Fruit fly (Drosophila melanogaster): ENCODE measurements around the gene CG14556.

CG14556 gene

DNA sequence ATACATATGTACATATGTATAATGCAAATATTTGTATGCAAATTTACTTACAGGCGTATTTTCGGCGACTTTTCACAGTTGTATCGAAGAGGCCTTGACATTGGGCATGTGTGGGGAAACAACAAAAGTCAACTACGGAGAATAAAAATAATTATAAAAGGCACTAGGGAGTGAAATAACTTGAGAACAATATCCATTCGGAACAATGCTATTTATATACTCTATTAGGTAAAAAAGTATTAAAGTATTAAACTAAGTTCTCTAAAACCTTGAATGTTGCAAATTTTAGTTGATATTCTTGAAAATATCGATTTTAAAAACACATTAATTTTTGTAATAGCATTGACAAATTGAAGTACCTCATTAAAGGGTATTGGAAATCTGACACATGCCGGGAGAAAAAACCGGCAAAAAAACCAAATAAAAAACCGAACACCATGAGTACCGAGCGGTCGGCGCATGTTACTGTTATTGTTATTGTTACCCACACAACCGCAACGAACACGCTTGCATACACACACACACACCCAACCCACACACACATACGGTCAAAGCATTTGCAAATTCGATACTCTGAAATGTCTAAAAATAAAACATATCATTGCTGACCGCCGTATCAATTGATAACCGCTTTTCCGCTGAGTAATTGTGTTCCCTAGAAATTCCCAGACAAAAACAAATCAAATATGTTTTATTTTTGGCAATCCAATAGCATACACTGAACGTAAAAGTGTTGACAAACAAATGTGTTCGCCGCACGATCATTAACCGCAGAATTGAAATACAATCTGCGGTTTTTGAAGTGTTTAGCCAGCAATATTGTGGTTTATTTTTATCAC is 21.9 kb upstream of the CG14556 start (continued):
- TF ChIP-seq CG31224 (GFP tag; IDR thresholded peaks at IDR 0.05) (0 out of 2 replicates have a peak, but pooled peaks have one; percentile 16), eve (GFP tag; optimal IDR thresholded peaks at IDR 0.05) (no peak), CG2120 (GFP tag; optimal IDR thresholded peaks at IDR 0.05) (peak; percentile 79), CG9817 (tag; optimal IDR thresholded peaks at IDR 0.05) (peak; percentile 32), sd (tag; optimal IDR thresholded peaks at IDR 0.05) (peak; percentile 44), CG31388 (GFP tag; optimal IDR thresholded peaks at IDR 0.05) (peak; percentile 7), CG33557 (GFP tag; optimal IDR thresholded peaks at IDR 0.05) (peak; percentile 9), Ets97D (GFP tag; optimal IDR thresholded peaks at IDR 0.05) (peak; percentile 4), cg (GFP tag; optimal IDR thresholded peaks at IDR 0.05) (peak; percentile 34), CG12299 (tag; optimal IDR thresholded peaks at IDR 0.05) (peak; percentile 6), CG6765 (GFP tag; optimal IDR thresholded peaks at IDR 0.05) (peak; percentile 53), Blimp-1 (GFP tag; optimal IDR thresholded peaks at IDR 0.05) (peak; percentile 31), CG1602 (GFP tag; optimal IDR thresholded peaks at IDR 0.05) (no peak), CG6813 (GFP tag; optimal IDR thresholded peaks at IDR 0.05) (no peak)

- TF ChIP-seq PHDP (tag; optimal IDR thresholded peaks at IDR 0.05) (peak; percentile 25), exex (tag; optimal IDR thresholded peaks at IDR 0.05) (peak; percentile 91), CG2678 (tag; optimal IDR thresholded peaks at IDR 0.05) (peak; percentile 33), sim (GFP tag; IDR thresholded peaks at IDR 0.05) (no peak), bcd (GFP tag; optimal IDR thresholded peaks at IDR 0.05) (no peak), CG12391 (tag; optimal IDR thresholded peaks at IDR 0.05) (no peak), CG34376 (GFP tag; optimal IDR thresholded peaks at IDR 0.05) (peak; percentile 26), Meics (GFP tag; optimal IDR thresholded peaks at IDR 0.05) (peak; percentile 29), CG13775 (GFP tag; optimal IDR thresholded peaks at IDR 0.05) (no peak), sens (GFP tag) (peak; percentile 68), CG7839 (tag; optimal IDR thresholded peaks at IDR 0.05) (peak; percentile 21), CG18599 (GFP tag; optimal IDR thresholded peaks at IDR 0.05) (peak; percentile 8), Pdp1 (GFP tag; optimal IDR thresholded peaks at IDR 0.05) (peak in 1 of 2 experiments; percentile 32), gem (tag; optimal IDR thresholded peaks at IDR 0.05) (peak; percentile 2), CG8388 (GFP tag; optimal IDR thresholded peaks at IDR 0.05) (no peak), CG8089 (GFP tag; optimal IDR thresholded peaks at IDR 0.05) (no peak)
Measured at dm6 chr3R:26105141-26105403, 21.4 kb upstream of the CG14556 start.

dm6 chr3R:26105407-26105806 is 21.1 kb upstream of the CG14556 start:
- TF ChIP-seq CTCF (GFP tag; optimal IDR thresholded peaks at IDR 0.05), result no peak
- peak; percentile 48 for TF ChIP-seq Med (GFP tag)
- no peak for TF ChIP-seq CG31365 (tag; optimal IDR thresholded peaks at IDR 0.05)
- TF ChIP-seq crol (GFP tag; IDR thresholded peaks at IDR 0.05), result peak; percentile 19; the same call in 1 of the 2 replicates
- TF ChIP-seq CG14050 (GFP tag; IDR thresholded peaks at IDR 0.05), result no peak
- peak; percentile 26 for TF ChIP-seq ftz-f1 (GFP tag; optimal IDR thresholded peaks at IDR 0.05)
- TF ChIP-seq chinmo (GFP tag; IDR thresholded peaks at IDR 0.05; ENCODE audit: partially characterized antibody), result 0 out of 4 replicates have a peak, but pooled peaks have one; percentile 23
- no peak for TF ChIP-seq CG17802 (tag; optimal IDR thresholded peaks at IDR 0.05)
- TF ChIP-seq CG12769 (tag; optimal IDR thresholded peaks at IDR 0.05), result peak; percentile 28
- 0 out of 2 replicates have a peak, but pooled peaks have one; percentile 19 for TF ChIP-seq CG16779 (GFP tag; IDR thresholded peaks at IDR 0.05)
- peak; percentile 30 for TF ChIP-seq cwo (GFP tag; optimal IDR thresholded peaks at IDR 0.05)
- TF ChIP-seq sr (GFP tag; IDR thresholded peaks at IDR 0.05), result peak; percentile 75; the same call in 2 of the 3 replicates
- peak; percentile 39 for TF ChIP-seq mirr (GFP tag; optimal IDR thresholded peaks at IDR 0.05)
- peak; percentile 69 for TF ChIP-seq Hey (tag; optimal IDR thresholded peaks at IDR 0.05)
- 0 out of 2 replicates have a peak, but pooled peaks have one; percentile 22 for TF ChIP-seq tna (GFP tag; IDR thresholded peaks at IDR 0.05; ENCODE audit: partially characterized antibody)

Data from whole organism, embryonic.